Worm (Caenorhabditis elegans) whole organism, late embryonic: ENCODE data around the gene Y17D7B.4.

Experiments used
- C38D4.7 ChIP-seq: fragments of 200-800 bp; sonication (Bioruptor generic); optimal IDR thresholded peaks from 2 replicates; lab custom pipeline; 2018; ENCODE audit warnings: mild to moderate bottlenecking, missing genetic modification characterization, moderate library complexity, missing compliant biosample characterization
- T23F11.4 ChIP-seq: fragments of 200-800 bp; sonication (Bioruptor generic); optimal IDR thresholded peaks from 2 replicates; lab custom pipeline; 2018; ENCODE audit warnings: mild to moderate bottlenecking, missing genetic modification characterization, missing compliant biosample characterization
- Y22D7AL.16 ChIP-seq: sonication (generic microtip); optimal IDR thresholded peaks from 2 replicates; lab custom pipeline; 2016; ENCODE audit warnings: missing genetic modification characterization, missing compliant biosample characterization
- ahr-1 ChIP-seq: sonication (generic microtip); optimal IDR thresholded peaks from 2 replicates; lab custom pipeline; 2016; ENCODE audit warnings: missing genetic modification characterization, missing compliant biosample characterization
- ama-1 ChIP-seq: fragments of 150-350 bp; optimal IDR thresholded peaks from 2 replicates; lab custom pipeline; 2014
- ceh-9 ChIP-seq: sonication (generic microtip); optimal IDR thresholded peaks from 2 replicates; lab custom pipeline; 2016; ENCODE audit warnings: mild to moderate bottlenecking, missing genetic modification characterization, inconsistent platforms, missing compliant biosample characterization
- elt-2 ChIP-seq: sonication (generic microtip); optimal IDR thresholded peaks from 2 replicates; lab custom pipeline; 2016; ENCODE audit warnings: missing genetic modification reagents, missing genetic modification characterization, missing compliant biosample characterization
- eyg-1 ChIP-seq: sonication (generic microtip); optimal IDR thresholded peaks from 2 replicates; lab custom pipeline; 2016; ENCODE audit warnings: missing genotype, missing genetic modification characterization, missing compliant biosample characterization
- fkh-10 ChIP-seq: fragments of 150-350 bp; optimal IDR thresholded peaks from 2 replicates; lab custom pipeline; 2014; ENCODE audit warnings: missing biosample characterization, missing genetic modification reagents, missing genetic modification characterization
- nfya-1 ChIP-seq: sonication (generic microtip); optimal IDR thresholded peaks from 2 replicates; lab custom pipeline; 2017; ENCODE audit warnings: missing genetic modification characterization, mild to moderate bottlenecking, missing compliant biosample characterization, antibody characterized with exemption, moderate library complexity
- rnt-1 ChIP-seq: sonication (generic microtip); optimal IDR thresholded peaks from 2 replicates; lab custom pipeline; 2016; ENCODE audit warnings: missing genetic modification characterization, missing compliant biosample characterization
- sox-4 ChIP-seq: sonication (generic microtip); optimal IDR thresholded peaks from 2 replicates; lab custom pipeline; 2017; ENCODE audit warnings: mild to moderate bottlenecking, missing genetic modification characterization, inconsistent platforms, missing compliant biosample characterization
- tbx-2 ChIP-seq: sonication (generic microtip); optimal IDR thresholded peaks from 2 replicates; lab custom pipeline; 2016; ENCODE audit warnings: missing genetic modification characterization, missing compliant biosample characterization

DNA sequence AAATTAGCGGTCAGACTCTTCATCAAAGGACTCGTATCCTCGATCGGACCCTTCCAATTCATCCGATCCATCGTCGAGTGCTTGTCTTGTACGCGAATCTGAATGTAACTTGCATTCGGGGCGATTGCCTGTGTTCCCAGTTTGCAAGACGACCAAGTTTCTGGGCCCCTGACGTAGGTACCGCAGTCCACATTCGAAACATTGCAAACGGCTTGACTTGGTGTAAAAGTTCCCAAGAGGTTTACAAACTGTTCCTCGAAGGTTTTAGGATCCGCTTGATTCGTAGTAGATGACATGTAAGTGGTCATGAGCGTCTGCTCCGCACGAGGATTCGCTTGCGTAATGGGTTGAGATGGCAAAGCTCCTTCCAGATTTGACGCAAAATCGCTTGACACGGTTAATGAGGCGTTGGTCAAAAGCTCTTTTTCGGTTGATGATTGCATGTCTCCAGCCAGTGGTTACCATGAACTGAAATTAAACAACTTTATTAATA lies at the start of gene Y17D7B.4:
- TF ChIP-seq C38D4.7 (GFP tag; lab: Kevin White, UChicago) (no peak), sox-4 (tag; lab: Kevin White, UChicago) (no peak), ahr-1 (tag; lab: Kevin White, UChicago) (no peak), nfya-1 (tag; lab: Kevin White, UChicago) (no peak), T23F11.4 (no peak), elt-2 (tag; lab: Kevin White, UChicago) (no peak), Y22D7AL.16 (no peak), ceh-9 (tag; lab: Kevin White, UChicago) (no peak), fkh-10 (GFP tag; lab: Kevin White, UChicago) (no peak), tbx-2 (tag; lab: Kevin White, UChicago) (no peak), rnt-1 (no peak), eyg-1 (tag; lab: Kevin White, UChicago) (no peak), ama-1 (lab: Kevin White, UChicago) (no peak)
